Worm (Caenorhabditis elegans) whole organism, young adult: Measurements from ENCODE around the gene tdp-1.

ENCODE experiments used
- B0019.2 ChIP-seq: fragments of 200-800 bp; sonication (Bioruptor generic); conservative IDR thresholded peaks from 2 replicates; pipeline ENCODE4 v1.3.6; 2022; ENCODE audit warnings: missing genetic modification reagents, missing genetic modification characterization, missing compliant biosample characterization
- F10E7.11 ChIP-seq: sonication (generic microtip); optimal IDR thresholded peaks from 2 replicates; lab custom pipeline; 2017; ENCODE audit warnings: mild to moderate bottlenecking, missing genetic modification characterization, moderate library complexity, missing compliant biosample characterization
- F23B12.7 ChIP-seq: sonication (generic microtip); optimal IDR thresholded peaks from 2 replicates; lab custom pipeline; 2017; ENCODE audit warnings: missing genetic modification characterization, mild to moderate bottlenecking, missing compliant biosample characterization, antibody characterized with exemption, moderate library complexity; ENCODE audit not compliant: insufficient read depth
- F37B4.10 ChIP-seq: fragments of 200-800 bp; sonication (Bioruptor generic); IDR thresholded peaks from 2 replicates; pipeline ENCODE4 v1.3.6; 2022; ENCODE audit warnings: missing genetic modification characterization, missing compliant biosample characterization
- F55B11.4 ChIP-seq: sonication (generic microtip); optimal IDR thresholded peaks from 2 replicates; lab custom pipeline; 2016; ENCODE audit warnings: missing compliant biosample characterization, missing genetic modification characterization, borderline replicate concordance; ENCODE audit not compliant: insufficient read depth
- T26A5.8 ChIP-seq: sonication (generic microtip); optimal IDR thresholded peaks from 2 replicates; lab custom pipeline; 2016; ENCODE audit warnings: missing genetic modification characterization, missing compliant biosample characterization
- Y67H2A.10 ChIP-seq: fragments of 200-800 bp; sonication (Bioruptor generic); conservative IDR thresholded peaks from 2 replicates; pipeline ENCODE4 v1.3.6; 2022; ENCODE audit warnings: missing genetic modification reagents, missing genetic modification characterization, missing compliant biosample characterization
- Y79H2A.3 ChIP-seq: fragments of 200-800 bp; sonication (Bioruptor generic); conservative IDR thresholded peaks from 2 replicates; pipeline ENCODE4 v1.3.6; 2022; ENCODE audit warnings: missing genetic modification reagents, missing genetic modification characterization, missing compliant biosample characterization
- Y95B8A.8 ChIP-seq: fragments of 200-800 bp; sonication (Bioruptor generic); IDR thresholded peaks from 2 replicates; pipeline ENCODE4 v1.3.6; 2022; ENCODE audit warnings: missing genetic modification reagents, missing genetic modification characterization, missing compliant biosample characterization
- ZK185.1 ChIP-seq: sonication (generic microtip); optimal IDR thresholded peaks from 2 replicates; lab custom pipeline; 2016; ENCODE audit warnings: mild to moderate bottlenecking, missing genetic modification characterization, missing compliant biosample characterization; ENCODE audit not compliant: poor library complexity, severe bottlenecking
- ccch-3 ChIP-seq: fragments of 200-800 bp; sonication (Bioruptor generic); optimal IDR thresholded peaks from 2 replicates; lab custom pipeline; 2018; ENCODE audit warnings: mild to moderate bottlenecking, missing genetic modification characterization, missing compliant biosample characterization
- cebp-2 ChIP-seq: fragments of 200-800 bp; sonication (Bioruptor generic); IDR thresholded peaks from 2 replicates; pipeline ENCODE4 v1.3.6; 2022; ENCODE audit warnings: missing genetic modification characterization, missing compliant biosample characterization
- ceh-58 ChIP-seq: fragments of 200-800 bp; sonication (Bioruptor generic); IDR thresholded peaks from 2 replicates; pipeline ENCODE4 v1.3.6; 2022; ENCODE audit warnings: missing genetic modification characterization, missing compliant biosample characterization
- ceh-91 ChIP-seq: fragments of 200-800 bp; sonication (Bioruptor generic); IDR thresholded peaks from 2 replicates; pipeline ENCODE4 v1.3.6; 2022; ENCODE audit warnings: missing genetic modification reagents, missing genetic modification characterization, missing compliant biosample characterization
- die-1 ChIP-seq: sonication (generic microtip); optimal IDR thresholded peaks from 2 replicates; lab custom pipeline; 2016; ENCODE audit warnings: missing genotype, mild to moderate bottlenecking, missing genetic modification characterization, missing compliant biosample characterization
- dpl-1 ChIP-seq: fragments of 150-350 bp; optimal IDR thresholded peaks from 2 replicates; lab custom pipeline; 2014; ENCODE audit warnings: missing biosample characterization, missing genetic modification reagents, missing genetic modification characterization
- egl-18 ChIP-seq: fragments of 200-800 bp; sonication (Bioruptor generic); IDR thresholded peaks from 2 replicates; pipeline ENCODE4 v1.3.6; 2022; ENCODE audit warnings: missing genetic modification reagents, missing genetic modification characterization, missing compliant biosample characterization
- ekl-4 ChIP-seq: fragments of 200-800 bp; sonication (Bioruptor generic); IDR thresholded peaks from 2 replicates; pipeline ENCODE4 v1.3.6; 2022; ENCODE audit warnings: missing genetic modification reagents, missing genetic modification characterization, missing compliant biosample characterization
- gei-17 ChIP-seq: fragments of 200-800 bp; sonication (Bioruptor generic); optimal IDR thresholded peaks from 2 replicates; lab custom pipeline; 2018; ENCODE audit warnings: mild to moderate bottlenecking, missing genetic modification characterization, missing compliant biosample characterization
- let-526 ChIP-seq: fragments of 200-800 bp; sonication (Bioruptor generic); IDR thresholded peaks from 2 replicates; pipeline ENCODE4 v1.3.6; 2022; ENCODE audit warnings: missing genetic modification reagents, missing genetic modification characterization, missing compliant biosample characterization
- let-607 ChIP-seq, 2 experiments: fragments of 200-800 bp in 1 of 2; sonication (Bioruptor generic) in 1 of 2; sonication (generic microtip) in 1 of 2; optimal IDR thresholded peaks; 2 replicates each; lab custom pipeline; 2016 to 2018; ENCODE audit warnings: mild to moderate bottlenecking in 2 of 2, missing compliant biosample characterization in 2 of 2, missing genetic modification characterization in 2 of 2, moderate library complexity in 2 of 2, missing genotype in 1 of 2
- lin-26 ChIP-seq: fragments of 200-800 bp; sonication (Bioruptor generic); IDR thresholded peaks from 2 replicates; pipeline ENCODE4 v1.3.6; 2022; ENCODE audit warnings: missing genetic modification reagents, missing genetic modification characterization, missing compliant biosample characterization
- lin-40 ChIP-seq: sonication (generic microtip); optimal IDR thresholded peaks from 2 replicates; lab custom pipeline; 2016; ENCODE audit warnings: missing genetic modification characterization, mild to moderate bottlenecking, missing compliant biosample characterization, missing genotype, missing genetic modification reagents
- mes-4 ChIP-seq: sonication (generic microtip); optimal IDR thresholded peaks from 2 replicates; lab custom pipeline; 2016; ENCODE audit warnings: missing genotype, missing genetic modification characterization, missing compliant biosample characterization
- nhr-120 ChIP-seq: fragments of 200-800 bp; sonication (Bioruptor generic); IDR thresholded peaks from 2 replicates; pipeline ENCODE4 v1.3.6; 2022; ENCODE audit warnings: missing genetic modification characterization, missing compliant biosample characterization
- nhr-27 ChIP-seq: fragments of 200-800 bp; sonication (Bioruptor generic); optimal IDR thresholded peaks from 2 replicates; lab custom pipeline; 2018; ENCODE audit warnings: mild to moderate bottlenecking, missing genetic modification characterization, moderate library complexity, missing compliant biosample characterization
- nhr-90 ChIP-seq: sonication (generic microtip); optimal IDR thresholded peaks from 2 replicates; lab custom pipeline; 2016; ENCODE audit warnings: missing genotype, mild to moderate bottlenecking, missing genetic modification characterization, missing compliant biosample characterization
- pbrm-1 ChIP-seq: fragments of 200-800 bp; sonication (Bioruptor generic); IDR thresholded peaks from 2 replicates; pipeline ENCODE4 v1.3.6; 2022; ENCODE audit warnings: missing genetic modification reagents, missing genetic modification characterization, missing compliant biosample characterization
- rcor-1 ChIP-seq: fragments of 200-800 bp; sonication (Bioruptor generic); IDR thresholded peaks from 2 replicates; pipeline ENCODE4 v1.3.6; 2022; ENCODE audit warnings: missing genetic modification reagents, missing genetic modification characterization, missing compliant biosample characterization
- repo-1 ChIP-seq: sonication (generic microtip); optimal IDR thresholded peaks from 2 replicates; lab custom pipeline; 2017; ENCODE audit warnings: mild to moderate bottlenecking, missing genetic modification characterization, missing compliant biosample characterization
- rpc-1 ChIP-seq, 2 experiments: fragments of 150-350 bp in 1 of 2; sonication (generic microtip) in 1 of 2; optimal IDR thresholded peaks; 2 replicates each; lab custom pipeline; 2014 to 2018; ENCODE audit warnings: missing biosample characterization in 1 of 2, missing genetic modification characterization in 1 of 2, missing genetic modification reagents in 1 of 2, missing genotype in 1 of 2
- sdz-38 ChIP-seq: sonication (generic microtip); optimal IDR thresholded peaks from 2 replicates; lab custom pipeline; 2016; ENCODE audit warnings: missing genotype, missing genetic modification characterization, missing compliant biosample characterization
- snpc-3.4 ChIP-seq: sonication (generic microtip); optimal IDR thresholded peaks from 2 replicates; lab custom pipeline; 2017; ENCODE audit warnings: missing genetic modification characterization, mild to moderate bottlenecking, missing compliant biosample characterization, antibody characterized with exemption, moderate library complexity, missing genotype, missing genetic modification reagents
- tbx-9 ChIP-seq: sonication (generic microtip); optimal IDR thresholded peaks from 2 replicates; lab custom pipeline; 2016; ENCODE audit warnings: borderline replicate concordance, missing genetic modification characterization, inconsistent platforms, missing compliant biosample characterization
- tlf-1 ChIP-seq: fragments of 200-800 bp; sonication (Bioruptor generic); optimal IDR thresholded peaks from 2 replicates; lab custom pipeline; 2018; ENCODE audit warnings: mild to moderate bottlenecking, missing genetic modification characterization, missing compliant biosample characterization
- unc-130 ChIP-seq: sonication (generic microtip); optimal IDR thresholded peaks from 2 replicates; lab custom pipeline; 2016; ENCODE audit warnings: missing genetic modification reagents, missing genetic modification characterization, missing compliant biosample characterization

The tdp-1 gene

DNA sequence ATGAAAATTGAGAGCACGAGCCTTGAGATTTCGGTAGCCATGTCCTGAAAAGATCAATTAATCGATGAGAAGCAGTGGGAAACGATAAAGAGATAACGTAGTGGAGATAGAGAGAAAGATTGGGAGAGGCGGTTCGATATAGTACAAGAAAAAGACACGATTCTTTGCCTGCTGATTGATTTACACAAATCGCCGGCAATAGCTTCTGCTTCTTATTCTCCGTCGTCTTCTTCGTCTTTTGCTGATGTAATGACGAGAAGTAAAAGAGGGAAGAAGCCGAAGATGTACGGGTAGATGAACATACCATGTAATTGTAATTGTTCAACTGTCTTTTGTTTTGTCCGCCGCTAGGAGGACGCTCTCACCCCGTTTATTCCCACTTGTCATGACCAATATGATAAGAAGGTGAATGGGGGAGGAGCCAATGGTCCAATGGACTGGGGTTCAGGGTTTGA, 31.6 kb downstream of the tdp-1 start, which contains the start of gene F37B12.1:
Gene F37B12.1 (minus strand): TSS at position 51 of the 455 bp plus-strand sequence.
- 0 out of 2 replicates have a peak, but pooled peaks have one; percentile 44 for TF ChIP-seq F37B4.10 (GFP tag; lab: Robert Waterston, UW)
- TF ChIP-seq Y67H2A.10: no peak

DNA sequence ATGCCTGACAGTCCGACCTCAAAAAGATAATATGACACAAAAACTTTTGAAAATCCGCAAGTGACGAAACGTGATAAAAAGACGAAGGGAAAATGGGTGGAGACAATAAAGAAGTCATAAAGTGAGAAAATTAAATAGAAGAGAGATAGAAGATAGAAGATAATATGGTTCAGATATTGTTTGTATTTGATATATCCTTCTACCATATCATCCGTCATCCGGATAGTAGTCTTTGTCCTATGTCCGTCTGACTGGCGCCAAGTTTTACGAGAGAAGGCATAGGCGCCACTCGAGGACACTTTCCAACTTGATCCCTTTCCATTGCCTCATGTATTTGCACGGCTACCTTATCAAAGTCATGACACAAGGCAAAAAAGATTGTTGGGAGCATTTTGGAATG, 34.3 kb downstream of the tdp-1 start:
- TF ChIP-seq ceh-58 (no peak), unc-130 (GFP tag; lab: Kevin White, UChicago) (no peak), lin-40 (tag; lab: Kevin White, UChicago) (no peak), sdz-38 (no peak), tbx-9 (tag; lab: Kevin White, UChicago) (no peak), T26A5.8 (tag; lab: Kevin White, UChicago) (no peak), tlf-1 (GFP tag; lab: Kevin White, UChicago) (no peak), rpc-1 (optimal IDR thresholded peaks at IDR 0.05; lab: Kevin White, UChicago) (no peak), rpc-1 (tag; optimal IDR thresholded peaks at IDR 0.05; lab: Kevin White, UChicago) (no peak), egl-18 (GFP tag; lab: Robert Waterston, UW) (no peak), ccch-3 (GFP tag; lab: Kevin White, UChicago) (no peak), nhr-27 (tag; lab: Kevin White, UChicago) (no peak), mes-4 (tag; lab: Kevin White, UChicago) (no peak), pbrm-1 (GFP tag; lab: Robert Waterston, UW) (no peak), nhr-120 (no peak), rcor-1 (no peak), Y79H2A.3 (GFP tag; lab: Robert Waterston, UW) (no peak), ceh-91 (no peak), Y95B8A.8 (GFP tag; lab: Robert Waterston, UW) (no peak)

DNA sequence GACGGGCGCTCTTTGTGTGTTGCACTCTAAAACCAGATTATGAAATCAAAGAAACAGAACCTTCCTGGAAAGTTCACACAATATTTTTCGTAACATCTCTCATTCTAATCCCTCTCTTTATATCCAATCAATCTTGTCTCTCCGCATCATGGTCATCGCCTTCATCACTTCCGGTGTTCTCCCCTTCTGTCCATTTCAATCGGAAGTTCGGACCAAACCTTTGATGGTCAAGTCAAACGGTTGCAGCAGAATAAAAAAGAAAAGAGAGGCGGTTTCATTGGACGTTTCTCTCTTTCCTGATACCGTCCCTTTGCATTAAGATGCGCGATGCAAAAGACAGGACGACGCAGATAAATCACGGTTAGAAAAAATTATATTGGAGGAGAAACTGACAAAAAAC, 35.4 kb downstream of the tdp-1 start:
- TF ChIP-seq F23B12.7 (tag; lab: Kevin White, UChicago) (no peak), ZK185.1 (no peak), nhr-90 (tag; lab: Kevin White, UChicago) (no peak), Y79H2A.3 (GFP tag; lab: Robert Waterston, UW) (no peak), F55B11.4 (tag; lab: Kevin White, UChicago) (no peak), B0019.2 (no peak)

DNA sequence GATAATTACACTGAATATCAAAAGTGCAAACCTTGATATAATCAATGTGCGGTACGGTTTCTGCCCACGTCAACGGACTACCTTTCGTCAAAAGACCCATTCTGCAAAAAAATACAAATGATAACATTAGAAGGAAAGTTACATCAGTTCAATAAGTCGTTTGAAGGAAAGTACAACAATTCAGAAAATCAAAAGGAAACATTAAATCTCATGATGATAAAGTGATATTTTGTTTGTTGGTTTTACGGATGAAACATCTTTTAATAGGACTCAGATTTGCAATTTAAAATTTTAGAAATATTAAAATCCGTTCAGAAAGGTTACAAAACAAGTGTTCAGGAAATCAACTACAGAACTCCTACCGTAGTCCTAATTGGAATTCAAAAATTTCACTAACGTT, 40.6 kb downstream of the tdp-1 start, which contains the start of gene gcs-1:
Gene gcs-1 (minus strand): TSS at position 101 of the 400 bp plus-strand sequence.
- TF ChIP-seq F37B4.10 (GFP tag; lab: Robert Waterston, UW) (no peak), lin-26 (no peak), dpl-1 (GFP tag; lab: Kevin White, UChicago) (no peak), cebp-2 (GFP tag; lab: Robert Waterston, UW) (no peak), snpc-3.4 (tag; lab: Kevin White, UChicago) (no peak), repo-1 (tag; lab: Kevin White, UChicago) (no peak), die-1 (tag; lab: Kevin White, UChicago) (no peak), nhr-120 (no peak), ceh-58 (no peak), ekl-4 (GFP tag; lab: Robert Waterston, UW) (no peak), F10E7.11 (no peak), let-607 (tag; optimal IDR thresholded peaks at IDR 0.05; lab: Kevin White, UChicago) (no peak), let-526 (no peak), gei-17 (no peak), rcor-1 (no peak), F55B11.4 (tag; lab: Kevin White, UChicago) (no peak)
- TF ChIP-seq, all 124 proteins: peak for 0
